Fruit fly (Drosophila melanogaster): ENCODE data around the gene Gr28a.
A peak's percentile ranks its signal among the peaks of the same experiment; 100 is the strongest.

Gene Gr28a

DNA sequence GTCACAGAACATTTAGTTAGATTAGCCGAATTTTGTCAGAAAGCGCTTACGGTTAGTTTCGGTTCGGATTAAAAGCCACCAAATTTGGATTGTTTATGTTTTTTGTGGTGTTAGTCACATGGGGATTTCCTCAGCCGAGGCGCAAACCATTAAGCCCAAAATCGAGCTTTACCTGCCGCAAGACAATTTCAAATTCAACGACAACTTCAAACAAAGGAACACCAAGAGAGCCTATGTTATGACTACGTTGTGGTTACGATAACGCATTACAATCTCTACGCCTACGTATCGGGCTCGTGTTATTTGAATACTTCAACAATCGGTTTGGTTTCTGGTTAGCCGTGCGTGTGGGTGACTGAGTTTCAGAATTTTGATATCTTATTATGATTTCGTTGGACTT, 19.2 kb upstream of the Gr28a start:
- TF ChIP-seq pan (optimal IDR thresholded peaks at IDR 0.05), result no peak
- no peak for TF ChIP-seq woc (GFP tag; optimal IDR thresholded peaks at IDR 0.05)
- no peak for TF ChIP-seq jim (GFP tag; optimal IDR thresholded peaks at IDR 0.05)
- no peak for TF ChIP-seq N (GFP tag; optimal IDR thresholded peaks at IDR 0.05)
- no peak for TF ChIP-seq fru (GFP tag; optimal IDR thresholded peaks at IDR 0.05)
- no peak for TF ChIP-seq Mio (GFP tag; optimal IDR thresholded peaks at IDR 0.05)
- TF ChIP-seq ey (GFP tag; optimal IDR thresholded peaks at IDR 0.05), result no peak
- no peak for TF ChIP-seq h (GFP tag; optimal IDR thresholded peaks at IDR 0.05)
- TF ChIP-seq tai (GFP tag; optimal IDR thresholded peaks at IDR 0.05), result no peak
- TF ChIP-seq Hnf4 (GFP tag; optimal IDR thresholded peaks at IDR 0.05), result no peak
- TF ChIP-seq Dif (GFP tag; optimal IDR thresholded peaks at IDR 0.05; ENCODE audit: partially characterized antibody), result no peak
- TF ChIP-seq dsf (GFP tag; optimal IDR thresholded peaks at IDR 0.05; ENCODE audit: borderline replicate concordance), result no peak

DNA sequence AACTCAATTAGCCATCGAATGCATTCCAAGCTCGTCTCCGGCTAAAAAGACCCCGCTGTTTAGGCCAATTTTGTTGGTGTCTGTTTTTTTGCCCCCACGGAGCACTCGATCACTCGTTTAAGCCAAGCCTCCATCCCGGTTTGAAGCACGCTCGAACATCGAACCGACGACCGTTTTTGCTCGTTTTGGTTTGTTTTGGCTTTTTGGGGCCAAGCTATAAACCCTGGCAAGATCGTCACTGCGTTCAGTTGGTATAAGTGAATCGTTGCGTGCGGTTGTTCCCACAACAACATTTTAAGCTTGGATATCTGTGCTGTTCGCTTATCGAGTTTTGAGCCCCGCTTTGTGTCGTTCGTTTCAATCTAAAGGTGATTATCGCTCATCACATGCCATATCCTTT, 12.3 kb upstream of the Gr28a start, which contains the start of gene CG6055:
CG6055 (plus strand) TSS at position 240 of the 400 bp plus-strand sequence.
- TF ChIP-seq h (GFP tag; optimal IDR thresholded peaks at IDR 0.05), result no peak
- peak; percentile 66 for TF ChIP-seq jim (GFP tag; optimal IDR thresholded peaks at IDR 0.05)
- peak; percentile 82 for TF ChIP-seq Vsx2 (GFP tag; optimal IDR thresholded peaks at IDR 0.05; ENCODE audit: partially characterized antibody)
- peak; percentile 15 for TF ChIP-seq Dif (GFP tag; optimal IDR thresholded peaks at IDR 0.05; ENCODE audit: partially characterized antibody)
- TF ChIP-seq brk (GFP tag; optimal IDR thresholded peaks at IDR 0.05), result no peak
- no peak for TF ChIP-seq Myc (optimal IDR thresholded peaks at IDR 0.05)

DNA sequence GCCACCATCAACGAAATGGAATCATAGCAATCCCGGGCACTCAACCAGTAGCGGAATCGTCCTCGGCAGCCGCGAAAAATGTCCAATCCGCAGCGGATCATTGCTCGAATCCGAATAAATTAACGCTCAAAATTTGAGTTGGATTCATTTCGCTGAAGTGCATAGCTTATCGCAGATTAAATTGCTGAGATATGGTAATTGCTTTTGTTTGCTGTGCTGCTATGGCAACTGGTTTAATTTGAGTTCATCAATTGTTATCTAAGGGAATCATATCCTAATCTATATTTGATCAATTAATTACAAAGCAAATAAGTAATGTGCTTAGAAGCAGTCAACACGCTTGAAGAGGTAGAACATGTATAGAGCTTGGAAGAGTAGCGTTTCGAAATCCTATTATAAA, 8.1 kb upstream of the Gr28a start, which contains the start of gene Gr28b:
Gr28b (minus strand) TSS at position 101 of the 400 bp plus-strand sequence.
- TF ChIP-seq CG9705 (GFP tag; optimal IDR thresholded peaks at IDR 0.05) (no peak), Myc (optimal IDR thresholded peaks at IDR 0.05) (no peak), sv (GFP tag; optimal IDR thresholded peaks at IDR 0.05) (no peak), Hr83 (GFP tag; optimal IDR thresholded peaks at IDR 0.05; ENCODE audit: poor library complexity, severe bottlenecking) (no peak), tai (GFP tag; optimal IDR thresholded peaks at IDR 0.05) (no peak), Dfd (GFP tag; optimal IDR thresholded peaks at IDR 0.05) (no peak), ey (GFP tag; optimal IDR thresholded peaks at IDR 0.05) (no peak), brk (GFP tag; optimal IDR thresholded peaks at IDR 0.05) (no peak), N (GFP tag; optimal IDR thresholded peaks at IDR 0.05) (no peak), dmrt93B (GFP tag; optimal IDR thresholded peaks at IDR 0.05) (no peak), CG32264 (GFP tag; optimal IDR thresholded peaks at IDR 0.05) (no peak), OdsH (GFP tag; optimal IDR thresholded peaks at IDR 0.05) (no peak), sage (GFP tag; optimal IDR thresholded peaks at IDR 0.05) (no peak), Rel (GFP tag; optimal IDR thresholded peaks at IDR 0.05) (no peak), Rel (tag; optimal IDR thresholded peaks at IDR 0.05) (no peak), woc (GFP tag; optimal IDR thresholded peaks at IDR 0.05) (no peak), dl (GFP tag; optimal IDR thresholded peaks at IDR 0.05; ENCODE audit: insufficient read depth in 1 of 2, partially characterized antibody in 2 of 2) (no peak)

DNA sequence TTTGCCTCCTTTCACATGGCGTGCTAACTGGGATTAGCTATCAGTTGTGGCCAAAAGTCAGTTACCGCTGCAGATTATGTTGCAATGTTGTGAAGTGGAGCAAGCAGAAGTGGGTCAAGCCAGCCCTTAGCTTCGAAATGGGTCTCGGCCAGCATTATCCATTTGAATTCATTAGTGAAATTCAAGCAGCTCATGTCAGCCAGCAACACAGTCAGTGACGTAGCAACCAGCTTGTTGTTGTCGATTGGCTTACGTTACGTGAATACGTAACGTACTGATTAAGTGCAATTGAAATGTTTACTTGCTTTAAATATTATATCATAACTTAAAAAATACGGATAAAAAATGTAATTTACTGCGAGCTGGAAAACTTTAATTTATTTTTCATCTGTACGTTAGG, 1.9 kb downstream of the Gr28a start:
- TF ChIP-seq Dif (GFP tag; optimal IDR thresholded peaks at IDR 0.05; ENCODE audit: partially characterized antibody) (peak; percentile 77), dl (GFP tag; optimal IDR thresholded peaks at IDR 0.05; ENCODE audit: insufficient read depth in 1 of 2, partially characterized antibody in 2 of 2) (peak; percentile 56 to 69), Vsx2 (GFP tag; optimal IDR thresholded peaks at IDR 0.05; ENCODE audit: partially characterized antibody) (peak; percentile 65), pan (optimal IDR thresholded peaks at IDR 0.05) (no peak)

DNA sequence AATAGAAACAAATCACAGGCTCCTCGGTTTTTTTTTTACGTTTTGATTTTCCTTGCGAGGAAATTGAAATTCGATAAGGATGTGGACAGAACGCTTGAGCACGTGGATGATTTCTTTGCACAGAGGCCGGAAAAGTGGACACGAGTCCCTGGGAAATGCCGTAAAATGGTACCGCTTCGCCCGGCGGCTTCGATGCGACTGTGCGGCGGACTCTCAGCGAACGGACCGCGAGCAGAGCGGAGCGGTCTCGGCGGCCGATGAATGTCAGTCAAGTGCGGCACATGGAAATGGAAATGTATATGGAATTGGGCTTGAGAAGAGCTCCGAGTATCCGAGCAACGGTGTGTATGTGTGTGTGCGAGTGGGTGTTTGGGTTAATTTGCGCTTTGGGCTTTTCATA, 3.0 kb downstream of the Gr28a start, which contains the start of gene santa-maria:
santa-maria (minus strand) TSS at position 279 of the 400 bp plus-strand sequence.
- peak; percentile 46 for TF ChIP-seq Vsx2 (GFP tag; optimal IDR thresholded peaks at IDR 0.05; ENCODE audit: partially characterized antibody)
- no peak for TF ChIP-seq GATAd (GFP tag; optimal IDR thresholded peaks at IDR 0.05)
- no peak for TF ChIP-seq brk (GFP tag; optimal IDR thresholded peaks at IDR 0.05)
- no peak for TF ChIP-seq sage (GFP tag; optimal IDR thresholded peaks at IDR 0.05)
- no peak for TF ChIP-seq psq (GFP tag; optimal IDR thresholded peaks at IDR 0.05)
- TF ChIP-seq Sp1 (GFP tag; optimal IDR thresholded peaks at IDR 0.05), result no peak

DNA sequence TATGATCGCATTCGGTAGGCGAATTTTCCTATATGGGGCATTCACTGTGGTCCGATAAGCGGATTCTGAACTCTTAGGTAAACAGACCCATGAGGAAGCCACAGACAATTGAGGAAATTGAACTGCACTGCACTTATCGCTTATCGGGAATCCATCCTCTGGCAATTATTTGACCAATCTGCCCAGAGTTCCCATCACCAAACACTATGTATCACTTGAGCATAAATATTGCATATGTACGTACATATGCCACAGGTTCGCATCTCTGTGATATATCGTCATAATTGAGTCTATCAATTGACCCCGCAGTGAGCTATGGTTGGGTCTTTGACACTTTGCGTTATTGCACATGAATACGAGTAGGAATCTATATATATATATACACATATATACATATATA, 5.6 kb downstream of the Gr28a start:
- TF ChIP-seq CG9705 (GFP tag; optimal IDR thresholded peaks at IDR 0.05) (no peak), Sp1 (GFP tag; optimal IDR thresholded peaks at IDR 0.05) (no peak), GATAd (GFP tag; optimal IDR thresholded peaks at IDR 0.05) (no peak), rgr (GFP tag; optimal IDR thresholded peaks at IDR 0.05) (no peak), CrebA (GFP tag; optimal IDR thresholded peaks at IDR 0.05; ENCODE audit: borderline replicate concordance) (no peak), Dfd (GFP tag; optimal IDR thresholded peaks at IDR 0.05) (no peak), OdsH (GFP tag; optimal IDR thresholded peaks at IDR 0.05) (no peak), ey (GFP tag; optimal IDR thresholded peaks at IDR 0.05) (no peak), pan (optimal IDR thresholded peaks at IDR 0.05) (no peak), Hnf4 (GFP tag; optimal IDR thresholded peaks at IDR 0.05) (no peak), sv (GFP tag; optimal IDR thresholded peaks at IDR 0.05) (no peak), N (GFP tag; optimal IDR thresholded peaks at IDR 0.05) (no peak), dsf (GFP tag; optimal IDR thresholded peaks at IDR 0.05; ENCODE audit: borderline replicate concordance) (no peak), HLH106 (tag; optimal IDR thresholded peaks at IDR 0.05) (no peak), dmrt93B (GFP tag; optimal IDR thresholded peaks at IDR 0.05) (no peak)
